Fruit fly (Drosophila melanogaster) whole organism: ENCODE measurements around the gene xmas.

ENCODE experiments used
- CG8478 ChIP-seq: fragments of >200 bp; optimal IDR thresholded peaks from 2 replicates; lab custom pipeline; 2018; ENCODE audit warnings: inconsistent platforms
- Dll ChIP-seq: fragments of >200 bp; optimal IDR thresholded peaks from 2 replicates; lab custom pipeline; 2017
- EcR ChIP-seq, 2 experiments: fragments of >200 bp; optimal IDR thresholded peaks; 2 replicates each; lab custom pipeline; 2017; ENCODE audit warnings: missing biosample characterization in 2 of 2, missing genetic modification characterization in 2 of 2, missing genetic modification reagents in 2 of 2
- pan ChIP-seq: fragments of >200 bp; optimal IDR thresholded peaks from 2 replicates; lab custom pipeline; 2017
- psq ChIP-seq: fragments of >200 bp; optimal IDR thresholded peaks from 2 replicates; lab custom pipeline; 2017
- usp ChIP-seq: fragments of >200 bp; optimal IDR thresholded peaks from 2 replicates; lab custom pipeline; 2017; ENCODE audit warnings: missing biosample characterization, missing genetic modification characterization, mixed read lengths

dm6 chrX:17159116-17159515 lies at the start of gene xmas:
- TF ChIP-seq pan (no peak), psq (lab: Kevin White, UChicago) (no peak), usp (GFP tag; lab: Kevin White, UChicago) (no peak), CG8478 (lab: Kevin White, UChicago) (no peak), EcR (GFP tag; optimal IDR thresholded peaks at IDR 0.05; lab: Kevin White, UChicago) (no peak), Dll (lab: Kevin White, UChicago) (no peak)
